Fruit fly (Drosophila melanogaster) whole organism, wandering third instar larva: ENCODE measurements around the gene CG2983.

Experiments used
- CG9705 ChIP-seq: fragments of 200-800 bp; sonication (Bioruptor generic); optimal IDR thresholded peaks from 2 replicates; lab custom pipeline; 2018; ENCODE audit warnings: missing biosample characterization, mild to moderate bottlenecking, missing genetic modification characterization
- CrebA ChIP-seq: fragments of 200-800 bp; sonication (Bioruptor generic); optimal IDR thresholded peaks from 2 replicates; lab custom pipeline; 2016; ENCODE audit warnings: missing biosample characterization, mild to moderate bottlenecking, missing genetic modification characterization, borderline replicate concordance
- brk ChIP-seq: fragments of 200-800 bp; sonication (Bioruptor generic); optimal IDR thresholded peaks from 2 replicates; lab custom pipeline; 2016; ENCODE audit warnings: missing biosample characterization, mild to moderate bottlenecking, missing genetic modification characterization
- h ChIP-seq: fragments of 200-800 bp; sonication (Bioruptor generic); optimal IDR thresholded peaks from 3 replicates; lab custom pipeline; 2016; ENCODE audit warnings: missing biosample characterization, mild to moderate bottlenecking, missing genetic modification characterization

DNA sequence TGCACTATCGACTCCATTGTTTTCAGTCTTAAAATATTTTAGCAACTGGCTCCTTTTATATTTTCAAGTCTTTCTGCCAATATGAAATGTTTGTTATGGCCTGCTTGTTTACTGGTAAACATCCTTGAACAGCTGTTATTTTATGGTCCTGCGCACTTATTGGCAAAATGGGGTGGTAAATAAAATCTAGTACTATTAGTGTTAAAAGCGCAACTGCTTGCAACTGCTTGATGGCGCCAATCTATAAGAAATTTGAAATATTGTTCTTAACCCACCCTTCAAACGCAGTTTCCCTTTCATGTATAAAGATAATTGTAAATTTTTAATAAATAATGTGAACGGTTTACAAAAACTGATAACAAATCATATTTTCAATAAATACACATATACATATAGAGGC is 31.8 kb upstream of the CG2983 start, which contains the start of gene G6P:
- no peak for TF ChIP-seq CrebA
- TF ChIP-seq CG9705 (GFP tag; lab: Kevin White, UChicago), result no peak
- no peak for TF ChIP-seq brk
- no peak for TF ChIP-seq h (GFP tag; lab: Kevin White, UChicago)
